Worm (Caenorhabditis elegans) whole organism, L4 larva: ENCODE results near the gene C48B4.9.

Source experiments
- F10B5.3 ChIP-seq: sonication (generic microtip); optimal IDR thresholded peaks from 2 replicates; lab custom pipeline; 2016; ENCODE audit warnings: mild to moderate bottlenecking, missing genetic modification characterization, missing compliant biosample characterization
- F37D6.2 ChIP-seq: sonication (generic microtip); optimal IDR thresholded peaks from 2 replicates; lab custom pipeline; 2016; ENCODE audit warnings: mild to moderate bottlenecking, missing genetic modification characterization, missing compliant biosample characterization
- F44E2.7 ChIP-seq: fragments of 200-800 bp; sonication (Bioruptor generic); IDR thresholded peaks from 2 replicates; pipeline ENCODE4 v2.1.2; 2022; ENCODE audit warnings: missing genetic modification characterization, missing compliant biosample characterization
- F49E8.2 ChIP-seq: sonication (generic microtip); optimal IDR thresholded peaks from 2 replicates; lab custom pipeline; 2016; ENCODE audit warnings: missing compliant biosample characterization, mild to moderate bottlenecking, missing genetic modification characterization, borderline replicate concordance
- T20F7.1 ChIP-seq: fragments of 200-800 bp; sonication (Bioruptor generic); optimal IDR thresholded peaks from 2 replicates; lab custom pipeline; 2018; ENCODE audit warnings: mild to moderate bottlenecking, missing genetic modification characterization, missing compliant biosample characterization
- T26A8.4 ChIP-seq: fragments of 200-800 bp; sonication (Bioruptor generic); IDR thresholded peaks from 2 replicates; pipeline ENCODE4 v1.3.6; 2022; ENCODE audit warnings: missing genetic modification characterization, missing compliant biosample characterization
- Y105C5A.15 ChIP-seq: fragments of 200-800 bp; sonication (Bioruptor generic); IDR thresholded peaks from 2 replicates; pipeline ENCODE4 v1.3.6; 2022; ENCODE audit warnings: missing genetic modification characterization, missing compliant biosample characterization
- Y48G9A.11 ChIP-seq: fragments of 200-800 bp; sonication (Bioruptor generic); IDR thresholded peaks from 2 replicates; pipeline ENCODE4 v1.3.6; 2022; ENCODE audit warnings: missing genetic modification reagents, missing genetic modification characterization, missing compliant biosample characterization
- ZK546.5 ChIP-seq, 2 experiments: sonication (generic microtip); optimal IDR thresholded peaks; 2 replicates each; lab custom pipeline; 2017; ENCODE audit warnings: missing biosample characterization in 2 of 2, missing genetic modification characterization in 2 of 2
- aha-1 ChIP-seq: fragments of 150-350 bp; peaks from one replicate; lab custom pipeline; 2014; ENCODE audit warnings: missing biosample characterization, missing genetic modification characterization
- attf-4 ChIP-seq: sonication (generic microtip); optimal IDR thresholded peaks from 3 replicates; lab custom pipeline; 2017; ENCODE audit warnings: missing biosample characterization, missing genetic modification characterization
- ceh-32 ChIP-seq: sonication (generic microtip); optimal IDR thresholded peaks from 2 replicates; lab custom pipeline; 2016; ENCODE audit warnings: mild to moderate bottlenecking, missing genetic modification characterization, missing compliant biosample characterization; ENCODE audit not compliant: poor library complexity
- ceh-44 ChIP-seq: fragments of 200-800 bp; sonication (Bioruptor generic); IDR thresholded peaks from 2 replicates; pipeline ENCODE4 v1.3.6; 2022; ENCODE audit warnings: missing genetic modification reagents, missing genetic modification characterization, missing compliant biosample characterization
- cey-2 ChIP-seq: sonication (generic microtip); optimal IDR thresholded peaks from 3 replicates; lab custom pipeline; 2017; ENCODE audit warnings: missing genetic modification characterization, mild to moderate bottlenecking, missing compliant biosample characterization, antibody characterized with exemption, borderline replicate concordance; ENCODE audit not compliant: insufficient read depth
- daf-19 ChIP-seq: fragments of 200-800 bp; sonication (Bioruptor generic); conservative IDR thresholded peaks from 2 replicates; pipeline ENCODE4 v1.3.6; 2022; ENCODE audit warnings: missing genetic modification characterization, missing compliant biosample characterization
- daf-8 ChIP-seq: fragments of 200-800 bp; sonication (Bioruptor generic); IDR thresholded peaks from 2 replicates; pipeline ENCODE4 v1.3.6; 2022; ENCODE audit warnings: missing genetic modification characterization, missing compliant biosample characterization
- dmd-6 ChIP-seq: fragments of 200-800 bp; sonication (Bioruptor generic); IDR thresholded peaks from 2 replicates; pipeline ENCODE4 v1.3.6; 2022; ENCODE audit warnings: missing genetic modification reagents, missing genetic modification characterization, missing compliant biosample characterization
- dmd-8 ChIP-seq: fragments of 200-800 bp; sonication (Bioruptor generic); IDR thresholded peaks from 2 replicates; pipeline ENCODE4 v1.3.6; 2022; ENCODE audit warnings: missing genetic modification characterization, missing compliant biosample characterization
- duxl-1 ChIP-seq: sonication (generic microtip); optimal IDR thresholded peaks from 2 replicates; lab custom pipeline; 2016; ENCODE audit warnings: mild to moderate bottlenecking, missing genetic modification characterization, moderate library complexity, missing compliant biosample characterization; ENCODE audit not compliant: poor library complexity
- dve-1 ChIP-seq: sonication (generic microtip); optimal IDR thresholded peaks from 2 replicates; lab custom pipeline; 2017; ENCODE audit warnings: antibody characterized with exemption, mild to moderate bottlenecking, missing genetic modification characterization, missing compliant biosample characterization; ENCODE audit not compliant: insufficient read depth
- egl-43 ChIP-seq: fragments of 200-800 bp; sonication (Bioruptor generic); IDR thresholded peaks from 2 replicates; pipeline ENCODE4 v1.3.6; 2022; ENCODE audit warnings: missing genetic modification reagents, missing genetic modification characterization, missing compliant biosample characterization
- fkh-10 ChIP-seq: fragments of 150-350 bp; optimal IDR thresholded peaks from 2 replicates; lab custom pipeline; 2014; ENCODE audit warnings: missing biosample characterization, missing genetic modification reagents, missing genetic modification characterization
- gei-8 ChIP-seq: fragments of 200-800 bp; sonication (Bioruptor generic); optimal IDR thresholded peaks from 2 replicates; lab custom pipeline; 2018; ENCODE audit warnings: mild to moderate bottlenecking, missing genetic modification characterization, missing compliant biosample characterization
- hlh-30 ChIP-seq: sonication (generic microtip); optimal IDR thresholded peaks from 2 replicates; lab custom pipeline; 2017; ENCODE audit warnings: antibody characterized with exemption, mild to moderate bottlenecking, missing genetic modification characterization, missing compliant biosample characterization; ENCODE audit not compliant: insufficient read depth
- lim-7 ChIP-seq: fragments of 200-800 bp; sonication (Bioruptor generic); IDR thresholded peaks from 2 replicates; pipeline ENCODE4 v1.3.6; 2022; ENCODE audit warnings: missing genetic modification characterization, missing compliant biosample characterization
- lin-13 ChIP-seq: fragments of 150-350 bp; optimal IDR thresholded peaks from 2 replicates; lab custom pipeline; 2014; ENCODE audit warnings: missing biosample characterization, missing genetic modification reagents, missing genetic modification characterization
- lin-15B ChIP-seq: fragments of 150-350 bp; sonication (generic microtip); optimal IDR thresholded peaks from 3 replicates; lab custom pipeline; 2014; ENCODE audit warnings: missing biosample characterization, missing genetic modification characterization
- lir-3 ChIP-seq: sonication (generic microtip); optimal IDR thresholded peaks from 2 replicates; lab custom pipeline; 2016; ENCODE audit warnings: mild to moderate bottlenecking, missing genetic modification characterization, missing compliant biosample characterization
- mdt-29 ChIP-seq: fragments of 200-800 bp; sonication (Bioruptor generic); IDR thresholded peaks from 2 replicates; pipeline ENCODE4 v1.3.6; 2022; ENCODE audit warnings: missing genetic modification reagents, missing genetic modification characterization, missing compliant biosample characterization
- mes-2 ChIP-seq: sonication (generic microtip); optimal IDR thresholded peaks from 2 replicates; lab custom pipeline; 2016; ENCODE audit warnings: missing genotype, mild to moderate bottlenecking, missing genetic modification characterization, missing compliant biosample characterization; ENCODE audit not compliant: poor library complexity, severe bottlenecking
- mxl-3 ChIP-seq: fragments of 200-800 bp; sonication (Bioruptor generic); optimal IDR thresholded peaks from 2 replicates; lab custom pipeline; 2018; ENCODE audit warnings: mild to moderate bottlenecking, missing genetic modification characterization, missing compliant biosample characterization
- nhr-111 ChIP-seq: fragments of 200-800 bp; sonication (Bioruptor generic); optimal IDR thresholded peaks from 2 replicates; lab custom pipeline; 2018; ENCODE audit warnings: mild to moderate bottlenecking, missing genetic modification characterization, missing compliant biosample characterization
- nhr-25 ChIP-seq: sonication (generic microtip); optimal IDR thresholded peaks from 2 replicates; lab custom pipeline; 2017; ENCODE audit warnings: missing genetic modification characterization, mild to moderate bottlenecking, missing compliant biosample characterization, antibody characterized with exemption, moderate library complexity, borderline replicate concordance; ENCODE audit not compliant: insufficient read depth
- nhr-42 ChIP-seq: fragments of 200-800 bp; sonication (Bioruptor generic); IDR thresholded peaks from 2 replicates; pipeline ENCODE4 v1.3.6; 2022; ENCODE audit warnings: missing genetic modification characterization, missing compliant biosample characterization
- nhr-6 ChIP-seq: fragments of 150-350 bp; optimal IDR thresholded peaks from 2 replicates; lab custom pipeline; 2014; ENCODE audit warnings: missing biosample characterization, missing genetic modification characterization
- nhr-76 ChIP-seq: fragments of 150-350 bp; optimal IDR thresholded peaks from 2 replicates; lab custom pipeline; 2014; ENCODE audit warnings: missing biosample characterization, missing genetic modification characterization
- nhr-77 ChIP-seq: fragments of 150-350 bp; optimal IDR thresholded peaks from 2 replicates; lab custom pipeline; 2014; ENCODE audit warnings: missing biosample characterization, missing genetic modification characterization
- skn-1 ChIP-seq: fragments of 150-350 bp; optimal IDR thresholded peaks from 2 replicates; lab custom pipeline; 2014; ENCODE audit warnings: missing biosample characterization, missing genetic modification characterization
- snpc-4 ChIP-seq: fragments of 150-350 bp; optimal IDR thresholded peaks from 2 replicates; lab custom pipeline; 2014; ENCODE audit warnings: missing biosample characterization, missing genetic modification characterization
- spr-1 ChIP-seq: sonication (generic microtip); optimal IDR thresholded peaks from 2 replicates; lab custom pipeline; 2016; ENCODE audit warnings: mild to moderate bottlenecking, missing genetic modification characterization, missing compliant biosample characterization
- unc-130 ChIP-seq: sonication (generic microtip); optimal IDR thresholded peaks from 2 replicates; lab custom pipeline; 2016; ENCODE audit warnings: missing genetic modification reagents, missing genetic modification characterization, missing compliant biosample characterization
- unc-39 ChIP-seq: sonication (generic microtip); optimal IDR thresholded peaks from 2 replicates; lab custom pipeline; 2017; ENCODE audit warnings: missing biosample characterization, missing genetic modification characterization
- zip-11 ChIP-seq: fragments of 200-800 bp; sonication (Bioruptor generic); IDR thresholded peaks from 2 replicates; pipeline ENCODE4 v1.3.6; 2022; ENCODE audit warnings: missing genetic modification characterization, missing compliant biosample characterization
- ztf-7 ChIP-seq: fragments of 150-350 bp; optimal IDR thresholded peaks from 2 replicates; lab custom pipeline; 2014; ENCODE audit warnings: missing biosample characterization, missing genetic modification characterization

The C48B4.9 gene

DNA sequence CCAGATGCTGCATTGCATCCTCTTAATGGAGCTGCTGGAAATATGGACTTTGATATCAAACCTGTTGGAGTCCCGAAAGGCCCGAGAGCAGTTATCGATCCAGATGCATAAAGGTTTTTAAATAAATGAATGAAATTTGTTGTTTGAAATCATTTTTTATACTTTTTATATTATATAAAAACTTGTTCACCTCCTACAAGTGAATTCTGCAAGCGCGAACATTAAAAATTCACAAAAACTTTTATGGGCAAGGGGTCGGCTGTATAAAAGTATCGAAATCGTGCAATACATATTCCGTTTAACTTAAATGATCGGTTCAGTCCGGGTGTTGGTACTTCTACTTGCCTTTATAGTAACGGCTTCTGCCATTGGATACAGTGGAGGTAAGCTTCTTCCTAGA lies 35.0 kb upstream of the C48B4.9 start, which contains the start of gene F58A4.1:
Gene F58A4.1, plus strand, starts transcription at position 301 of the 400 bp plus-strand sequence.
- no peak for TF ChIP-seq mxl-3 (GFP tag; lab: Kevin White, UChicago)
- no peak for TF ChIP-seq duxl-1
- TF ChIP-seq lin-15B (tag; lab: Kevin White, UChicago) = no peak
- no peak for TF ChIP-seq fkh-10 (GFP tag; lab: Kevin White, UChicago)
- TF ChIP-seq T26A8.4 (GFP tag; lab: Robert Waterston, UW) = no peak
- TF ChIP-seq nhr-77 = no peak
- no peak for TF ChIP-seq hlh-30 (tag; lab: Kevin White, UChicago)
- no peak for TF ChIP-seq daf-8 (GFP tag; lab: Robert Waterston, UW)
- no peak for TF ChIP-seq Y105C5A.15 (GFP tag; lab: Robert Waterston, UW)
- no peak for TF ChIP-seq Y48G9A.11
- no peak for TF ChIP-seq nhr-42 (GFP tag; lab: Robert Waterston, UW)
- no peak for TF ChIP-seq spr-1 (tag; lab: Kevin White, UChicago)
- TF ChIP-seq mes-2 (tag; lab: Kevin White, UChicago) = no peak
- TF ChIP-seq F44E2.7 (GFP tag; lab: Robert Waterston, UW) = no peak
- TF ChIP-seq unc-130 (GFP tag; lab: Kevin White, UChicago) = no peak
- no peak for TF ChIP-seq nhr-25 (tag; lab: Kevin White, UChicago)
- no peak for TF ChIP-seq dve-1 (tag; lab: Kevin White, UChicago)

DNA sequence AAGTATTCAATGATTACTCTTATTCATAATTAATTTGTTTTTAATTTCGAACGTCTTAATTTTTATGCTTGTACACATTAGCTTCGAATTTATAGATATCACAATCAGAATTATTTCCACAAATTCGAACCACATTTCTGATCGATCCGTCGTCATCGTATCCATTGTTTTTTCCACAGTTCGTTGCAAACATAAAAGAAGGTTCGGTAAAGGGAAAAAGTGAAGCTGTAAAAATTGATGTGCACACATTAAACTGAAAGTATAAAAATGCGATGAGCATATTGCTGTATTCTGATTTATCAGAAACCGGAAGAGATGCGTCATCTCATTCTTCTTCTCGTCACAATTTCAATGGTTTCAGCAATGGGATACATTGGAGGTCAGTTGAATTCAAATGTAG lies 33.9 kb upstream of the C48B4.9 start, which contains the start of gene C48B4.12:
Gene C48B4.12, plus strand, starts transcription at position 301 of the 400 bp plus-strand sequence.
- TF ChIP-seq mdt-29 (no peak), F37D6.2 (tag; lab: Kevin White, UChicago) (no peak), ceh-44 (GFP tag; lab: Robert Waterston, UW) (no peak), F10B5.3 (tag; lab: Kevin White, UChicago) (no peak), T20F7.1 (no peak), unc-39 (tag; lab: Kevin White, UChicago) (no peak), egl-43 (GFP tag; lab: Robert Waterston, UW) (no peak), nhr-25 (tag; lab: Kevin White, UChicago) (no peak), nhr-76 (tag; lab: Kevin White, UChicago) (no peak), dmd-6 (no peak), dmd-8 (GFP tag; lab: Robert Waterston, UW) (no peak), ZK546.5 (tag; optimal IDR thresholded peaks at IDR 0.05; lab: Kevin White, UChicago) (no peak), lim-7 (GFP tag; lab: Robert Waterston, UW) (no peak), cey-2 (tag; lab: Kevin White, UChicago) (no peak), zip-11 (GFP tag; lab: Robert Waterston, UW) (no peak), ztf-7 (no peak)

DNA sequence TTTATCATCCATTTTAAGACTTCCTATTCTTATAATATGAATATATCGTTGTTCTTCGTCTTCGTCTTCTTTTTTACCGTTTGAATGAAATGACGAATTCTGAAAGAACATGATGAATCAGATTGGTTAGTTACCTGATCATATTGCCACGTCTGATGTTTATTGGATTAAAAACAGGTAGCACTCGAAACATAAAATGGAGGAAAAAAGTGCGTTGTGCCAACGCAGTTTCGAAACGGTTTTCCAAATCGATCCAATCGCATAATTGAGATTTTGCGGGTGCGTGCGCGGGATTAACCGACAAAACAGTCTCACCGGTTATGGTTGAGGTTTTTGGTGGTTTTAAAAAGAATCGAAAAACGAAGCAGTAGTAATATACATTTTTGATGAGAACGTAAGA lies 32.4 kb upstream of the C48B4.9 start, which contains the start of gene rom-2:
Gene rom-2, minus strand, starts transcription at position 101 of the 400 bp plus-strand sequence.
- TF ChIP-seq lir-3 (tag; lab: Kevin White, UChicago) (no peak), snpc-4 (tag; lab: Kevin White, UChicago) (no peak), daf-19 (GFP tag; lab: Robert Waterston, UW) (no peak), lin-15B (tag; lab: Kevin White, UChicago) (no peak), nhr-111 (GFP tag; lab: Kevin White, UChicago) (no peak), F49E8.2 (tag; lab: Kevin White, UChicago) (no peak), skn-1 (tag; lab: Kevin White, UChicago) (no peak), F10B5.3 (tag; lab: Kevin White, UChicago) (no peak), unc-130 (GFP tag; lab: Kevin White, UChicago) (no peak), nhr-25 (tag; lab: Kevin White, UChicago) (no peak), nhr-6 (tag; lab: Kevin White, UChicago) (no peak), aha-1 (tag; lab: Kevin White, UChicago) (no peak), lin-13 (GFP tag; lab: Kevin White, UChicago) (no peak), ceh-32 (no peak), F44E2.7 (GFP tag; lab: Robert Waterston, UW) (no peak), attf-4 (tag; lab: Kevin White, UChicago) (no peak), F37D6.2 (tag; lab: Kevin White, UChicago) (no peak), T26A8.4 (GFP tag; lab: Robert Waterston, UW) (no peak), gei-8 (GFP tag; lab: Kevin White, UChicago) (no peak), ZK546.5 (tag; optimal IDR thresholded peaks at IDR 0.05; lab: Kevin White, UChicago) (no peak)
